Worm (Caenorhabditis elegans): ENCODE measurements around the gene C48D1.1.
A peak's percentile ranks its signal among the peaks of the same experiment; 100 is the strongest.

The C48D1.1 gene

DNA sequence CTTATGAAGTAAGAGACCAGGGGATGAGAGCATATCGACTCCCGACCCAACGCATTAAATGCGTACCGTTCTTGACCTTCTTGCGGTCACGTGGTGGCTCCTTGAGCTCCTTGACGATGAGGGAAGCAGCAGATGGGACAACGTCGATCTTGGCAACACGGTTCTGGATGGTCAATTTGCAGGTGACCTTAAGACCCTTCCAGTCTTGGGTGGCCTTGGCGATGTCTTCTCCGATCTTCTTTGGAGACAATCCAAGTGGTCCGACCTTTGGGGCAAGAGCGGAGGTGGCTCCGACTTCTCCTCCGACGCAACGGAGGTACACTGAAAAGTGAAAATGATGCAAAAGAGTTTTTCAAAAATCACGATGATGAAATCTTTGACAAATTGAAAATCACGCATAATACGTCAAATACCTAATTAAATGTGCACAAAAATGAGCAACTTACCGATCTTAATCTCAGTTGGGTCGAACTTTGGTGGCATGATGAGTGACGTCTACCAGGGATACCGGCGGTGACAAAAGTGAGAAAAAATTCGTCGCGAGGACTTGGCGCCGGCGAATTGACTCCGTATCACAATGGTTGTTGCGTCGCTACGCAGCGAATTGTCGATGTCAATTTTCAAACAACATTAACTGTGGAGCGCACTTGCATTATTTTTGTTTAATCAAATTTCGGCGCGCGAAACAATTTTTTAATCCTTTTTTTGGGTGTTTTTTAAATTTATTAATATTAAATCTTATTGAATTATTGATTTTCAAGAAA lies 43.1 kb upstream of the C48D1.1 start, which contains the start of gene rpl-12 (continued):
- peak; percentile 95 for TF ChIP-seq fkh-4 (tag; optimal IDR thresholded peaks at IDR 0.05; ENCODE audit: borderline replicate concordance)
- TF ChIP-seq snpc-4 (tag; optimal IDR thresholded peaks at IDR 0.05) = peak; percentile 92
- peak; percentile 97 for TF ChIP-seq sup-37 (GFP tag; optimal IDR thresholded peaks at IDR 0.05)
- no peak for TF ChIP-seq pqm-1 (tag; optimal IDR thresholded peaks at IDR 0.05)
- peak; percentile 99 for TF ChIP-seq nhr-90 (tag; optimal IDR thresholded peaks at IDR 0.05; ENCODE audit: poor library complexity)
- peak; percentile 100 for TF ChIP-seq fkh-8 (tag; optimal IDR thresholded peaks at IDR 0.05)
- peak; percentile 86 for TF ChIP-seq aha-1 (tag; optimal IDR thresholded peaks at IDR 0.05)
- TF ChIP-seq nhr-237 (tag; optimal IDR thresholded peaks at IDR 0.05) = peak; percentile 96
- peak; percentile 97 for TF ChIP-seq ceh-88 (GFP tag; IDR thresholded peaks at IDR 0.05)
- peak; percentile 46 for TF ChIP-seq alr-1 (tag; optimal IDR thresholded peaks at IDR 0.05; ENCODE audit: borderline replicate concordance)
- peak; percentile 83 for TF ChIP-seq blmp-1 (tag; optimal IDR thresholded peaks at IDR 0.05)
- peak; percentile 99 for TF ChIP-seq C16A3.4 (tag; optimal IDR thresholded peaks at IDR 0.05)
- TF ChIP-seq tlp-1 (tag; optimal IDR thresholded peaks at IDR 0.05) = no peak
- no peak for TF ChIP-seq unc-30 (tag; optimal IDR thresholded peaks at IDR 0.05)
- peak; percentile 98 to 99 for TF ChIP-seq lin-35 (GFP tag; optimal IDR thresholded peaks at IDR 0.05)
- peak; percentile 99 for TF ChIP-seq fkh-10 (GFP tag; optimal IDR thresholded peaks at IDR 0.05)
- TF ChIP-seq nhr-47 (tag; optimal IDR thresholded peaks at IDR 0.05) = peak; percentile 99
- peak; percentile 98 for TF ChIP-seq jun-1 (tag; optimal IDR thresholded peaks at IDR 0.05)
- TF ChIP-seq xbp-1 (tag; optimal IDR thresholded peaks at IDR 0.05) = peak; percentile 99
- peak; percentile 35 for TF ChIP-seq nhr-12 (tag; optimal IDR thresholded peaks at IDR 0.05)
- peak; percentile 98 for TF ChIP-seq ztf-4 (tag; optimal IDR thresholded peaks at IDR 0.05)
- TF ChIP-seq nhr-71 (tag; optimal IDR thresholded peaks at IDR 0.05) = peak; percentile 100
- TF ChIP-seq ceh-8 (GFP tag; optimal IDR thresholded peaks at IDR 0.05) = peak; percentile 98
- TF ChIP-seq lin-13 (GFP tag; optimal IDR thresholded peaks at IDR 0.05) = peak; percentile 99
- peak; percentile 100 for TF ChIP-seq mep-1 (tag; optimal IDR thresholded peaks at IDR 0.05)
- peak; percentile 93 for TF ChIP-seq nhr-11 (tag; optimal IDR thresholded peaks at IDR 0.05)
- TF ChIP-seq hlh-17 (GFP tag; optimal IDR thresholded peaks at IDR 0.05; ENCODE audit: borderline replicate concordance) = no peak
- TF ChIP-seq nhr-20 (tag; optimal IDR thresholded peaks at IDR 0.05) = peak; percentile 99
- peak; percentile 97 for TF ChIP-seq fos-1 (tag; optimal IDR thresholded peaks at IDR 0.05)
- TF ChIP-seq lir-3 (tag; optimal IDR thresholded peaks at IDR 0.05; ENCODE audit: poor library complexity) = peak; percentile 95
- peak; percentile 77 for TF ChIP-seq ceh-63 (GFP tag; optimal IDR thresholded peaks at IDR 0.05)
- TF ChIP-seq vab-15 (tag; optimal IDR thresholded peaks at IDR 0.05) = peak; percentile 97
- no peak for TF ChIP-seq hlh-4 (tag; optimal IDR thresholded peaks at IDR 0.05)
- peak; percentile 94 for TF ChIP-seq ces-1 (GFP tag; optimal IDR thresholded peaks at IDR 0.05)
- TF ChIP-seq unc-130 (tag; optimal IDR thresholded peaks at IDR 0.05) = peak; percentile 100
- TF ChIP-seq nhr-76 (tag; optimal IDR thresholded peaks at IDR 0.05) = peak; percentile 74
- peak; percentile 99 for TF ChIP-seq lin-14 (GFP tag; optimal IDR thresholded peaks at IDR 0.05)
- peak; percentile 67 for TF ChIP-seq nhr-84 (tag; optimal IDR thresholded peaks at IDR 0.05)
- TF ChIP-seq hpl-2 (GFP tag; optimal IDR thresholded peaks at IDR 0.05) = peak; percentile 93

DNA sequence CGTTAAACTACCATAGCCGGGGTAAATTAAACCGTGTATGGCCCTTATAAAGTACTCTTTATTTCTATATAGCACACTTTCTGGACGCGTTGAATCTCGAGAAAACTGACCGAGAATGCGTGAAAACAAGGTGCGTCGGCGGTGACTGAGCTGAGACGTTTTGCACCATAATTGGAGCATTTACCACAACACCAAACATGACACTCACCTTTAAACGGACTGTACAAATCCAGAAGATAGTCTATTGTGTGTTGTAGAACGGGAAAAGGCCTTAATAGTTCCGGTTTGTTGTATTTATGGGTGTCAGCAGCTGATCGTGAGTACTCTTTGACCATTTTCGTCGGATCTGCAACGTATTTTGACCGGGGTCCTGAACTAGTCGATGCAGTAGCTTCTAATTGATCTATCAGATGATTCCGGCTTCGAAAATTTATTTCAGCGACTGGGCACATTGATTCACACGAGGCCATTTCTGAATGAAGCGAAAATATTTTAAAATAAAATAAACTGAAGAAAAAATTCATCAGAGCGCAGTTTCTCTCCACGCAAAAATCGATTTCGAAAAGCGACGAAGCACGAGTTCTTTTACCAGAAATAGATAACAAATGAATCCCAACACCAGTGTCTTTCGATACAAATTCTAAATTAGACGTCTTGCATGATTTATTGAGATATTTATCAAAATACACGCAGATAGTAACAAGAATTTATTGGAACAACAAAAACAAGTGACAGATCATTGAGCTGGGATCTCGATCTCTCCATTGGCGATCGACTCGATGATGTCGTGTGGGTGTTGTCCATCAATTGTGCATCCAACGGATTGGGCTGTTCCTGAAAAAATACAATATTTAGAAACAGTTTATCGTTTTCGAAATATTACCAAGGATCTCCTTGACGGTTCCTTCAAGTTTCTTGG lies 42.0 kb upstream of the C48D1.1 start, which contains the start of gene tag-115:
TSS of gene tag-115 (minus strand) at position 472 of the 919 bp plus-strand sequence.
- TF ChIP-seq nhr-71 (tag; optimal IDR thresholded peaks at IDR 0.05) (peak; percentile 43), nhr-12 (tag; optimal IDR thresholded peaks at IDR 0.05) (no peak), lsy-2 (tag; optimal IDR thresholded peaks at IDR 0.05) (peak; percentile 12 to 64), lin-35 (GFP tag; optimal IDR thresholded peaks at IDR 0.05) (peak in 1 of 2 experiments; percentile 50), aly-2 (tag; optimal IDR thresholded peaks at IDR 0.05) (peak; percentile 21), rnt-1 (tag; optimal IDR thresholded peaks at IDR 0.05) (peak; percentile 9), sptf-1 (tag; optimal IDR thresholded peaks at IDR 0.05) (no peak), skn-1 (tag; optimal IDR thresholded peaks at IDR 0.05) (no peak), ama-1 (optimal IDR thresholded peaks at IDR 0.05) (peak; percentile 57), swsn-7 (tag; optimal IDR thresholded peaks at IDR 0.05) (peak; percentile 18), nhr-90 (tag; optimal IDR thresholded peaks at IDR 0.05; ENCODE audit: poor library complexity) (peak; percentile 10), efl-1 (optimal IDR thresholded peaks at IDR 0.05) (peak; percentile 8 to 17), efl-1 (GFP tag; optimal IDR thresholded peaks at IDR 0.05 in 1 of 2) (no peak), sox-4 (tag; optimal IDR thresholded peaks at IDR 0.05) (no peak), nhr-85 (tag) (peak; percentile 37), nhr-47 (tag; optimal IDR thresholded peaks at IDR 0.05) (peak; percentile 37)

Data from whole organism, L1 larva.